Worm (Caenorhabditis elegans): ENCODE data around the gene fbxb-74.

The fbxb-74 gene

DNA sequence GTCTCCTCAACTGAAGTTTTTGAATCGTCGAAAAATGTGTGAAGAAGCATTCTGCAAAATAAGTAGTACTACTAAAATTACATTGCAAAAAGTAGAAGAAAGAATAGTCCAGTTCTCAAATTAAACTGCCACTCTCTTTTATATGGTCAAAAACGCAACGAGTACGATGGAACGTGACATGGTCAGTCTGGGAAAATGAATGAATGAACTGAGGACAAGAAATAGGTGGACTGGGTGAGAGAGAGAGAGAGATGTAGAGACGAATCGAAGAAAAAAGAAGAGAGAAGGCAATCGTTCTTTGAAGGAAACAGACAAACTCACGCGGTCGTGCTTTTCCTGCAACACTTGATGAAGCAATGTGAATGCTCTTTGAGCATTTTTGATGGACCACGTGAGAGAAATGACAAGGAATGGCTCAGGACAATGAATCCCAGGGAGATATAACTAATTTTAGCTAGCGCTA lies 38.0 kb upstream of the fbxb-74 start, which contains the start of gene M01H9.3 (continued):
- TF ChIP-seq efl-3 (GFP tag; optimal IDR thresholded peaks at IDR 0.05) (no peak), jun-1 (tag; optimal IDR thresholded peaks at IDR 0.05) (peak; percentile 30), fos-1 (tag; optimal IDR thresholded peaks at IDR 0.05) (no peak), efl-1 (optimal IDR thresholded peaks at IDR 0.05) (peak; percentile 22 to 54), efl-1 (GFP tag; optimal IDR thresholded peaks at IDR 0.05 in 1 of 2) (peak; percentile 26 to 93), fkh-4 (tag; optimal IDR thresholded peaks at IDR 0.05; ENCODE audit: borderline replicate concordance) (no peak), lin-14 (GFP tag; optimal IDR thresholded peaks at IDR 0.05) (peak; percentile 96), aly-2 (tag; optimal IDR thresholded peaks at IDR 0.05) (peak; percentile 7), dsc-1 (tag; optimal IDR thresholded peaks at IDR 0.05) (no peak), nhr-85 (tag) (peak; percentile 79), elt-3 (tag; optimal IDR thresholded peaks at IDR 0.05) (no peak), nhr-76 (tag; optimal IDR thresholded peaks at IDR 0.05) (no peak), nhr-47 (tag; optimal IDR thresholded peaks at IDR 0.05) (peak; percentile 51), rnt-1 (tag; optimal IDR thresholded peaks at IDR 0.05) (peak; percentile 79), fkh-10 (GFP tag; optimal IDR thresholded peaks at IDR 0.05) (peak; percentile 8), ceh-82 (tag; optimal IDR thresholded peaks at IDR 0.05) (peak in 2 of 3 experiments; percentile 14 to 41), lsy-2 (tag; optimal IDR thresholded peaks at IDR 0.05) (peak; percentile 66 to 79), ceh-90 (tag; optimal IDR thresholded peaks at IDR 0.05) (no peak), snpc-4 (tag; optimal IDR thresholded peaks at IDR 0.05) (no peak), elt-2 (tag; optimal IDR thresholded peaks at IDR 0.05) (peak; percentile 65), lin-35 (GFP tag; optimal IDR thresholded peaks at IDR 0.05) (peak; percentile 62 to 80), nhr-19 (GFP tag; conservative IDR thresholded peaks at IDR 0.05) (peak; percentile 98), unc-86 (tag; optimal IDR thresholded peaks at IDR 0.05) (peak; percentile 80), isw-1 (GFP tag; IDR thresholded peaks at IDR 0.05) (peak; percentile 27), vab-15 (tag; optimal IDR thresholded peaks at IDR 0.05) (no peak), egl-27 (tag; optimal IDR thresholded peaks at IDR 0.05) (no peak), C34B4.2 (tag; optimal IDR thresholded peaks at IDR 0.05) (no peak), nhr-237 (tag; optimal IDR thresholded peaks at IDR 0.05) (no peak), aha-1 (tag; optimal IDR thresholded peaks at IDR 0.05) (no peak), lin-39 (tag; optimal IDR thresholded peaks at IDR 0.05) (peak; percentile 48), nhr-11 (tag; optimal IDR thresholded peaks at IDR 0.05) (no peak), ztf-4 (tag; optimal IDR thresholded peaks at IDR 0.05) (peak; percentile 71), mdl-1 (tag; optimal IDR thresholded peaks at IDR 0.05) (peak in 1 of 2 experiments; percentile 97), sptf-1 (tag; optimal IDR thresholded peaks at IDR 0.05) (no peak), lin-15B (tag; optimal IDR thresholded peaks at IDR 0.05) (no peak), nhr-84 (tag; optimal IDR thresholded peaks at IDR 0.05) (no peak), swsn-7 (tag; optimal IDR thresholded peaks at IDR 0.05) (peak; percentile 67), blmp-1 (tag; optimal IDR thresholded peaks at IDR 0.05) (no peak), hpl-2 (GFP tag; optimal IDR thresholded peaks at IDR 0.05) (no peak), irx-1 (tag; optimal IDR thresholded peaks at IDR 0.05) (no peak), zip-4 (GFP tag; optimal IDR thresholded peaks at IDR 0.05) (no peak), nhr-77 (tag; optimal IDR thresholded peaks at IDR 0.05) (no peak), fkh-8 (tag; optimal IDR thresholded peaks at IDR 0.05) (peak; percentile 59), C16A3.4 (tag; optimal IDR thresholded peaks at IDR 0.05) (peak; percentile 58), Y116A8C.19 (tag; optimal IDR thresholded peaks at IDR 0.05; ENCODE audit: borderline replicate concordance) (no peak)

Data from whole organism, L1 larva.